Fruit fly (Drosophila melanogaster): ENCODE data around the gene Nek2.

Gene Nek2

dm6 chrX:7937588-7938481 is 46.4 kb upstream of the Nek2 start (continued):
- no peak for TF ChIP-seq CG5953 (GFP tag; IDR thresholded peaks at IDR 0.05)
- TF ChIP-seq HLH54F (GFP tag; optimal IDR thresholded peaks at IDR 0.05) = peak; percentile 56
- peak; percentile 89 for TF ChIP-seq CG7556 (GFP tag; optimal IDR thresholded peaks at IDR 0.05)
- peak; percentile 86 for TF ChIP-seq pnt (GFP tag; optimal IDR thresholded peaks at IDR 0.05)
- TF ChIP-seq MBD-R2 (GFP tag; IDR thresholded peaks at IDR 0.05) = no peak
- peak; percentile 26 for TF ChIP-seq CTCF (GFP tag; optimal IDR thresholded peaks at IDR 0.05)
- TF ChIP-seq HLH4C (GFP tag; IDR thresholded peaks at IDR 0.05; ENCODE audit: partially characterized antibody) = no peak
- peak; percentile 51; the same call in 1 of the 3 replicates for TF ChIP-seq ase (GFP tag; IDR thresholded peaks at IDR 0.05)
- TF ChIP-seq Hmr (GFP tag; optimal IDR thresholded peaks at IDR 0.05) = peak; percentile 58
- TF ChIP-seq CG33213 (GFP tag; optimal IDR thresholded peaks at IDR 0.05) = peak; percentile 58
- TF ChIP-seq gt (GFP tag; IDR thresholded peaks at IDR 0.05) = peak; percentile 67; the same call in 1 of the 2 replicates
- peak; percentile 82 for TF ChIP-seq tin (GFP tag; optimal IDR thresholded peaks at IDR 0.05)
- TF ChIP-seq CG18262 (tag; optimal IDR thresholded peaks at IDR 0.05) = peak; percentile 92
- peak; percentile 71 for TF ChIP-seq unpg (GFP tag; optimal IDR thresholded peaks at IDR 0.05)
- TF ChIP-seq HHEX (GFP tag; optimal IDR thresholded peaks at IDR 0.05) = peak; percentile 62
- no peak for TF ChIP-seq pfk (GFP tag; optimal IDR thresholded peaks at IDR 0.05)
- peak in 1 of 3 experiments; percentile 92 for TF ChIP-seq lola (GFP tag; optimal IDR thresholded peaks at IDR 0.05)
- peak; percentile 84 for TF ChIP-seq CG11093 (GFP tag; IDR thresholded peaks at IDR 0.05)
- TF ChIP-seq sob (GFP tag; IDR thresholded peaks at IDR 0.05) = 0 out of 2 replicates have a peak, but pooled peaks have one; percentile 36
- peak; percentile 23 for TF ChIP-seq Dek (tag; optimal IDR thresholded peaks at IDR 0.05)
- peak; percentile 98 for TF ChIP-seq sens (GFP tag)
- no peak for TF ChIP-seq inv (GFP tag; IDR thresholded peaks at IDR 0.05; ENCODE audit: partially characterized antibody)
- no peak for TF ChIP-seq unc-4 (GFP tag; IDR thresholded peaks at IDR 0.05; ENCODE audit: partially characterized antibody)
- TF ChIP-seq Nf-YB (GFP tag; optimal IDR thresholded peaks at IDR 0.05) = peak; percentile 67
- TF ChIP-seq CG6254 (GFP tag; optimal IDR thresholded peaks at IDR 0.05) = peak; percentile 77
- TF ChIP-seq sisA (GFP tag; IDR thresholded peaks at IDR 0.05) = peak; percentile 77
- no peak for TF ChIP-seq CG14860 (GFP tag; IDR thresholded peaks at IDR 0.05; ENCODE audit: partially characterized antibody)
- peak; percentile 50 for TF ChIP-seq CG6854 (GFP tag; optimal IDR thresholded peaks at IDR 0.05)
- peak; percentile 39 for TF ChIP-seq CG2116 (GFP tag; optimal IDR thresholded peaks at IDR 0.05)
- no peak for TF ChIP-seq Hr78 (GFP tag; optimal IDR thresholded peaks at IDR 0.05)
- peak; percentile 79 for TF ChIP-seq bab2 (GFP tag; optimal IDR thresholded peaks at IDR 0.05)
- TF ChIP-seq Pdp1 (GFP tag; optimal IDR thresholded peaks at IDR 0.05) = peak; percentile 81 to 92
- TF ChIP-seq sqz (GFP tag; optimal IDR thresholded peaks at IDR 0.05) = peak; percentile 82
- peak; percentile 87 for TF ChIP-seq Mes4 (GFP tag; optimal IDR thresholded peaks at IDR 0.05)
- peak; percentile 56 for TF ChIP-seq sens-2 (GFP tag; IDR thresholded peaks at IDR 0.05)
- 0 out of 3 replicates have a peak, but pooled peaks have one; percentile 6 for TF ChIP-seq Opbp (GFP tag; IDR thresholded peaks at IDR 0.05; ENCODE audit: partially characterized antibody)
- TF ChIP-seq Max (GFP tag; optimal IDR thresholded peaks at IDR 0.05) = peak; percentile 63
- no peak for TF ChIP-seq al (GFP tag; IDR thresholded peaks at IDR 0.05)
- peak; percentile 55 for TF ChIP-seq CG17568 (GFP tag; optimal IDR thresholded peaks at IDR 0.05)
- no peak for TF ChIP-seq Dfd (GFP tag; optimal IDR thresholded peaks at IDR 0.05)
- peak; percentile 58 for TF ChIP-seq CG9876 (GFP tag; optimal IDR thresholded peaks at IDR 0.05)
- TF ChIP-seq tap (tag; optimal IDR thresholded peaks at IDR 0.05) = peak; percentile 52
- no peak for TF ChIP-seq Ravus (GFP tag; IDR thresholded peaks at IDR 0.05)
- TF ChIP-seq CG12769 (tag; optimal IDR thresholded peaks at IDR 0.05) = no peak
- peak; percentile 52 for TF ChIP-seq mam (GFP tag; optimal IDR thresholded peaks at IDR 0.05)
- TF ChIP-seq lbe (GFP tag; optimal IDR thresholded peaks at IDR 0.05) = no peak
- TF ChIP-seq HLH3B (GFP tag; IDR thresholded peaks at IDR 0.05) = peak; percentile 63; the same call in 1 of the 2 replicates
- peak; percentile 82 for TF ChIP-seq Side (GFP tag; optimal IDR thresholded peaks at IDR 0.05)

Data from whole organism, embryonic.